Worm (Caenorhabditis elegans): ENCODE results near the gene fis-2.

The fis-2 gene

ce11 chrX:8235994-8236393 lies 49.0 kb downstream of the fis-2 start, which contains the start of gene M60.4 (continued):
- peak; percentile 53 for TF ChIP-seq tbx-2 (tag; optimal IDR thresholded peaks at IDR 0.05)
- peak; percentile 42 for TF ChIP-seq C16A3.4 (tag; optimal IDR thresholded peaks at IDR 0.05)
- TF ChIP-seq lin-35 (GFP tag; optimal IDR thresholded peaks at IDR 0.05) = peak; percentile 47 to 78
- TF ChIP-seq ztf-11 (tag; optimal IDR thresholded peaks at IDR 0.05) = no peak
- no peak for TF ChIP-seq nhr-84 (tag; optimal IDR thresholded peaks at IDR 0.05)
- peak; percentile 70 for TF ChIP-seq unc-130 (tag; optimal IDR thresholded peaks at IDR 0.05)
- TF ChIP-seq unc-30 (tag; optimal IDR thresholded peaks at IDR 0.05) = no peak
- peak in 2 of 3 experiments; percentile 34 to 59 for TF ChIP-seq ceh-82 (tag; optimal IDR thresholded peaks at IDR 0.05)
- peak; percentile 40 for TF ChIP-seq xbp-1 (tag; optimal IDR thresholded peaks at IDR 0.05)
- TF ChIP-seq nhr-20 (tag; optimal IDR thresholded peaks at IDR 0.05) = peak; percentile 92
- TF ChIP-seq nhr-19 (GFP tag; conservative IDR thresholded peaks at IDR 0.05) = peak; percentile 74
- no peak for TF ChIP-seq lin-15B (tag; optimal IDR thresholded peaks at IDR 0.05)
- TF ChIP-seq elt-3 (tag; optimal IDR thresholded peaks at IDR 0.05) = peak in 4 of 6 experiments; percentile 71 to 84 (median 77)
- TF ChIP-seq nhr-47 (tag; optimal IDR thresholded peaks at IDR 0.05) = peak; percentile 72
- TF ChIP-seq zip-4 (GFP tag; optimal IDR thresholded peaks at IDR 0.05) = peak; percentile 57
- TF ChIP-seq lin-14 (GFP tag; optimal IDR thresholded peaks at IDR 0.05) = peak; percentile 95
- peak; percentile 90 for TF ChIP-seq snu-23 (GFP tag; optimal IDR thresholded peaks at IDR 0.05)
- peak; percentile 60 for TF ChIP-seq mep-1 (tag; optimal IDR thresholded peaks at IDR 0.05)
- TF ChIP-seq mdl-1 (tag; optimal IDR thresholded peaks at IDR 0.05) = peak in 1 of 2 experiments; percentile 95
- TF ChIP-seq dsc-1 (tag; optimal IDR thresholded peaks at IDR 0.05) = peak; percentile 57
- peak; percentile 78 for TF ChIP-seq rnt-1 (tag; optimal IDR thresholded peaks at IDR 0.05)
- TF ChIP-seq fkh-8 (tag; optimal IDR thresholded peaks at IDR 0.05) = no peak
- TF ChIP-seq skn-1 (tag; optimal IDR thresholded peaks at IDR 0.05) = peak; percentile 89
- no peak for TF ChIP-seq hlh-4 (tag; optimal IDR thresholded peaks at IDR 0.05)
- TF ChIP-seq jun-1 (tag; optimal IDR thresholded peaks at IDR 0.05) = no peak
- peak; percentile 13 to 38 for TF ChIP-seq efl-1 (optimal IDR thresholded peaks at IDR 0.05)
- peak in 1 of 2 experiments; percentile 51 for TF ChIP-seq efl-1 (GFP tag; optimal IDR thresholded peaks at IDR 0.05 in 1 of 2)
- peak; percentile 41 to 61 for TF ChIP-seq lsy-2 (tag; optimal IDR thresholded peaks at IDR 0.05)
- TF ChIP-seq nhr-90 (tag; optimal IDR thresholded peaks at IDR 0.05; ENCODE audit: poor library complexity) = peak; percentile 80
- no peak for TF ChIP-seq sox-4 (tag; optimal IDR thresholded peaks at IDR 0.05)
- TF ChIP-seq ceh-63 (GFP tag; optimal IDR thresholded peaks at IDR 0.05) = no peak

ce11 chrX:8233554-8233953 lies 51.5 kb downstream of the fis-2 start:
- no peak for TF ChIP-seq lin-13 (GFP tag; optimal IDR thresholded peaks at IDR 0.05)
- TF ChIP-seq nhr-85 (tag) = peak; percentile 78
- peak; percentile 54 for TF ChIP-seq nhr-71 (tag; optimal IDR thresholded peaks at IDR 0.05)
- peak; percentile 24 for TF ChIP-seq nhr-47 (tag; optimal IDR thresholded peaks at IDR 0.05)
- TF ChIP-seq lin-14 (GFP tag; optimal IDR thresholded peaks at IDR 0.05) = peak; percentile 58
- TF ChIP-seq efl-3 (GFP tag; optimal IDR thresholded peaks at IDR 0.05) = no peak
- TF ChIP-seq nhr-20 (tag; optimal IDR thresholded peaks at IDR 0.05) = peak; percentile 39
- TF ChIP-seq mdl-1 (tag; optimal IDR thresholded peaks at IDR 0.05) = peak in 1 of 2 experiments; percentile 4
- no peak for TF ChIP-seq nhr-11 (tag; optimal IDR thresholded peaks at IDR 0.05)
- peak in 1 of 2 experiments; percentile 18 for TF ChIP-seq lin-35 (GFP tag; optimal IDR thresholded peaks at IDR 0.05)
- TF ChIP-seq snu-23 (GFP tag; optimal IDR thresholded peaks at IDR 0.05) = peak; percentile 31
- no peak for TF ChIP-seq sup-37 (GFP tag; optimal IDR thresholded peaks at IDR 0.05)
- TF ChIP-seq elt-3 (tag; optimal IDR thresholded peaks at IDR 0.05) = peak in 1 of 6 experiments; percentile 21
- peak; percentile 24 for TF ChIP-seq unc-130 (tag; optimal IDR thresholded peaks at IDR 0.05)
- TF ChIP-seq nhr-90 (tag; optimal IDR thresholded peaks at IDR 0.05; ENCODE audit: poor library complexity) = peak; percentile 5

Data from whole organism, L1 larva.